Worm (Caenorhabditis elegans) whole organism, young adult: ENCODE results near the gene clec-10.

Experiments used
- B0261.1 ChIP-seq: sonication (generic microtip); optimal IDR thresholded peaks from 2 replicates; lab custom pipeline; 2016; ENCODE audit warnings: mild to moderate bottlenecking, missing genetic modification characterization, moderate library complexity, missing compliant biosample characterization
- C06A6.2 ChIP-seq: fragments of 200-800 bp; sonication (Bioruptor generic); conservative IDR thresholded peaks from 2 replicates; pipeline ENCODE4 v1.3.6; 2022; ENCODE audit warnings: missing genetic modification characterization, missing compliant biosample characterization
- F10E7.11 ChIP-seq: sonication (generic microtip); optimal IDR thresholded peaks from 2 replicates; lab custom pipeline; 2017; ENCODE audit warnings: mild to moderate bottlenecking, missing genetic modification characterization, moderate library complexity, missing compliant biosample characterization
- F23B12.7 ChIP-seq: sonication (generic microtip); optimal IDR thresholded peaks from 2 replicates; lab custom pipeline; 2017; ENCODE audit warnings: missing genetic modification characterization, mild to moderate bottlenecking, missing compliant biosample characterization, antibody characterized with exemption, moderate library complexity; ENCODE audit not compliant: insufficient read depth
- F33H1.4 ChIP-seq: fragments of 200-800 bp; sonication (Bioruptor generic); IDR thresholded peaks from 2 replicates; pipeline ENCODE4 v1.3.6; 2022; ENCODE audit warnings: missing genetic modification reagents, missing genetic modification characterization, missing compliant biosample characterization
- F37B4.10 ChIP-seq: fragments of 200-800 bp; sonication (Bioruptor generic); IDR thresholded peaks from 2 replicates; pipeline ENCODE4 v1.3.6; 2022; ENCODE audit warnings: missing genetic modification characterization, missing compliant biosample characterization
- F49E8.2 ChIP-seq: sonication (generic microtip); optimal IDR thresholded peaks from 3 replicates; lab custom pipeline; 2017; ENCODE audit warnings: missing genetic modification characterization, mild to moderate bottlenecking, missing compliant biosample characterization, antibody characterized with exemption, moderate library complexity; ENCODE audit not compliant: insufficient read depth
- F55B11.4 ChIP-seq: sonication (generic microtip); optimal IDR thresholded peaks from 2 replicates; lab custom pipeline; 2016; ENCODE audit warnings: missing compliant biosample characterization, missing genetic modification characterization, borderline replicate concordance; ENCODE audit not compliant: insufficient read depth
- atf-7 ChIP-seq: sonication (generic microtip); optimal IDR thresholded peaks from 2 replicates; lab custom pipeline; 2017; ENCODE audit warnings: mild to moderate bottlenecking, missing genetic modification characterization, missing compliant biosample characterization
- attf-6 ChIP-seq: fragments of 200-800 bp; sonication (Bioruptor generic); IDR thresholded peaks from 2 replicates; pipeline ENCODE4 v1.3.6; 2022; ENCODE audit warnings: missing genetic modification reagents, missing genetic modification characterization, missing compliant biosample characterization
- cebp-1 ChIP-seq, 2 experiments: fragments of 200-800 bp in 1 of 2; sonication (Bioruptor generic) in 1 of 2; sonication (generic microtip) in 1 of 2; IDR thresholded peaks in 1 of 2; optimal IDR thresholded peaks in 1 of 2; 2 replicates each; pipeline versions ENCODE4 v1.3.6 to Lab custom; 2017 to 2022; ENCODE audit warnings: missing compliant biosample characterization in 2 of 2, missing genetic modification characterization in 2 of 2, mild to moderate bottlenecking in 1 of 2, missing genetic modification reagents in 1 of 2, moderate library complexity in 1 of 2
- cebp-2 ChIP-seq: fragments of 200-800 bp; sonication (Bioruptor generic); IDR thresholded peaks from 2 replicates; pipeline ENCODE4 v1.3.6; 2022; ENCODE audit warnings: missing genetic modification characterization, missing compliant biosample characterization
- ceh-58 ChIP-seq: fragments of 200-800 bp; sonication (Bioruptor generic); IDR thresholded peaks from 2 replicates; pipeline ENCODE4 v1.3.6; 2022; ENCODE audit warnings: missing genetic modification characterization, missing compliant biosample characterization
- ceh-91 ChIP-seq: fragments of 200-800 bp; sonication (Bioruptor generic); IDR thresholded peaks from 2 replicates; pipeline ENCODE4 v1.3.6; 2022; ENCODE audit warnings: missing genetic modification reagents, missing genetic modification characterization, missing compliant biosample characterization
- dpl-1 ChIP-seq: fragments of 150-350 bp; optimal IDR thresholded peaks from 2 replicates; lab custom pipeline; 2014; ENCODE audit warnings: missing biosample characterization, missing genetic modification reagents, missing genetic modification characterization
- hlh-26 ChIP-seq: fragments of 200-800 bp; sonication (Bioruptor generic); conservative IDR thresholded peaks from 2 replicates; pipeline ENCODE4 v1.3.6; 2022; ENCODE audit warnings: missing genetic modification reagents, missing genetic modification characterization, missing compliant biosample characterization
- hmg-1.2 ChIP-seq: fragments of 200-800 bp; sonication (Bioruptor generic); IDR thresholded peaks from 2 replicates; pipeline ENCODE4 v1.3.6; 2022; ENCODE audit warnings: missing genetic modification reagents, missing genetic modification characterization, missing compliant biosample characterization
- lin-40 ChIP-seq: sonication (generic microtip); optimal IDR thresholded peaks from 2 replicates; lab custom pipeline; 2016; ENCODE audit warnings: missing genetic modification characterization, mild to moderate bottlenecking, missing compliant biosample characterization, missing genotype, missing genetic modification reagents
- lin-54 ChIP-seq: fragments of 200-800 bp; sonication (Bioruptor generic); optimal IDR thresholded peaks from 2 replicates; lab custom pipeline; 2018; ENCODE audit warnings: mild to moderate bottlenecking, missing genetic modification characterization, missing compliant biosample characterization
- lsl-1 ChIP-seq: fragments of 200-800 bp; sonication (Bioruptor generic); optimal IDR thresholded peaks from 2 replicates; lab custom pipeline; 2018; ENCODE audit warnings: mild to moderate bottlenecking, missing genetic modification characterization, moderate library complexity, missing compliant biosample characterization
- lsy-27 ChIP-seq: sonication (generic microtip); optimal IDR thresholded peaks from 2 replicates; lab custom pipeline; 2017; ENCODE audit warnings: missing genetic modification characterization, mild to moderate bottlenecking, missing compliant biosample characterization, antibody characterized with exemption, missing genotype, borderline replicate concordance; ENCODE audit not compliant: insufficient read depth
- nhr-80 ChIP-seq: sonication (generic microtip); optimal IDR thresholded peaks from 2 replicates; lab custom pipeline; 2016; ENCODE audit warnings: missing genetic modification characterization, missing compliant biosample characterization
- nhr-90 ChIP-seq: sonication (generic microtip); optimal IDR thresholded peaks from 2 replicates; lab custom pipeline; 2016; ENCODE audit warnings: missing genotype, mild to moderate bottlenecking, missing genetic modification characterization, missing compliant biosample characterization
- repo-1 ChIP-seq: sonication (generic microtip); optimal IDR thresholded peaks from 2 replicates; lab custom pipeline; 2017; ENCODE audit warnings: mild to moderate bottlenecking, missing genetic modification characterization, missing compliant biosample characterization
- sdz-38 ChIP-seq: sonication (generic microtip); optimal IDR thresholded peaks from 2 replicates; lab custom pipeline; 2016; ENCODE audit warnings: missing genotype, missing genetic modification characterization, missing compliant biosample characterization
- sea-2 ChIP-seq: fragments of 200-800 bp; sonication (Bioruptor generic); IDR thresholded peaks from 2 replicates; pipeline ENCODE4 v1.3.6; 2022; ENCODE audit warnings: missing genetic modification characterization, missing compliant biosample characterization
- snpc-1.3 ChIP-seq: sonication (generic microtip); optimal IDR thresholded peaks from 2 replicates; lab custom pipeline; 2017; ENCODE audit warnings: missing genetic modification characterization, mild to moderate bottlenecking, missing compliant biosample characterization, antibody characterized with exemption, moderate library complexity, missing genotype, missing genetic modification reagents; ENCODE audit not compliant: insufficient read depth
- snpc-4 ChIP-seq, 5 experiments: fragments of 150-350 bp in 1 of 5; sonication (generic microtip) in 4 of 5; optimal IDR thresholded peaks; 2 replicates each; lab custom pipeline; 2014 to 2018; ENCODE audit warnings: missing genetic modification characterization in 5 of 5, missing biosample characterization in 3 of 5, antibody characterized with exemption in 2 of 5, mild to moderate bottlenecking in 2 of 5, missing compliant biosample characterization in 2 of 5, missing genotype in 2 of 5, moderate library complexity in 2 of 5, missing genetic modification reagents in 1 of 5
- sptf-2 ChIP-seq: fragments of 200-800 bp; sonication (Bioruptor generic); optimal IDR thresholded peaks from 2 replicates; lab custom pipeline; 2018; ENCODE audit warnings: mild to moderate bottlenecking, missing genetic modification characterization, missing compliant biosample characterization
- unc-62 ChIP-seq: fragments of 150-350 bp; optimal IDR thresholded peaks from 2 replicates; lab custom pipeline; 2014; ENCODE audit warnings: missing biosample characterization, missing genetic modification reagents, missing genetic modification characterization

Gene clec-10

ce11 chrII:402435-402834 is at the start of gene clec-10:
TSS of gene clec-10 (plus strand) at chrII:402678.
- no peak for TF ChIP-seq ceh-91 (GFP tag; lab: Robert Waterston, UW)
- TF ChIP-seq lin-54 (GFP tag; lab: Kevin White, UChicago): no peak
- TF ChIP-seq nhr-80 (tag; lab: Kevin White, UChicago): peak; percentile 35

ce11 chrII:354494-354893 is 48.0 kb upstream of the clec-10 start:
- TF ChIP-seq snpc-4 (GFP tag; optimal IDR thresholded peaks at IDR 0.05; lab: Kevin White, UChicago) (no peak), snpc-4 (tag; optimal IDR thresholded peaks at IDR 0.05; lab: Kevin White, UChicago) (no peak), nhr-80 (tag; lab: Kevin White, UChicago) (no peak), F49E8.2 (tag; lab: Kevin White, UChicago) (no peak), repo-1 (tag; lab: Kevin White, UChicago) (no peak), atf-7 (tag; lab: Kevin White, UChicago) (no peak), hmg-1.2 (GFP tag; lab: Robert Waterston, UW) (no peak), unc-62 (GFP tag; lab: Kevin White, UChicago) (no peak), sea-2 (GFP tag; lab: Robert Waterston, UW) (no peak), B0261.1 (no peak)

DNA sequence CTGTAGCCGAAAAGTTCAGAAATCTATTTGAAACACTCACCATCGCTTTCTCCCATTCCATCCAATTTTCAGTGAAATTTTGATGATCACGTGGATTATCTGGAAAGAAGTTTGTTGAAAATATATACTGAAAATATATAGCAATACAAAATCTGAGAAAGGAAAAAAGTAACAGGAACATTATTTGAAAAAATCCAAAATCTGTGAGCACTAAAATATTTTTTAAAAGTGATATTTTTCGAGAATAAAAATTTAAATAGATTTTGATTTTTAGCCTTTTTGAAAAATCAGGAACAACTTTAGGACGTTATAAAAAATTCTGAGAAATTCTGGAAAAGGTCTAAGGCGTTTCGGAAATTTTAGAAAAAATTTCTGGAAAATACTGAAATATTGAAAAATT is 45.5 kb upstream of the clec-10 start, which contains the start of gene dmsr-4:
TSS of gene dmsr-4 (minus strand) at position 101 of the 400 bp plus-strand sequence.
- no peak for TF ChIP-seq cebp-1 (GFP tag; IDR thresholded peaks at IDR 0.05; lab: Robert Waterston, UW)
- TF ChIP-seq cebp-1 (tag; optimal IDR thresholded peaks at IDR 0.05; lab: Kevin White, UChicago): no peak
- no peak for TF ChIP-seq F37B4.10
- TF ChIP-seq hmg-1.2 (GFP tag; lab: Robert Waterston, UW): no peak
- no peak for TF ChIP-seq lin-54 (GFP tag; lab: Kevin White, UChicago)
- no peak for TF ChIP-seq hlh-26 (GFP tag; lab: Robert Waterston, UW)
- TF ChIP-seq attf-6 (GFP tag; lab: Robert Waterston, UW): no peak
- no peak for TF ChIP-seq F10E7.11 (tag; lab: Kevin White, UChicago)
- no peak for TF ChIP-seq F55B11.4 (tag; lab: Kevin White, UChicago)
- no peak for TF ChIP-seq F33H1.4
- no peak for TF ChIP-seq cebp-2 (GFP tag; lab: Robert Waterston, UW)
- TF ChIP-seq lsl-1 (GFP tag; lab: Kevin White, UChicago): no peak
- TF ChIP-seq, all 124 proteins: peak for 0

- no peak for TF ChIP-seq sptf-2
- no peak for TF ChIP-seq snpc-1.3 (tag; lab: Kevin White, UChicago)
- no peak for TF ChIP-seq lsy-27 (tag; lab: Kevin White, UChicago)
- TF ChIP-seq atf-7 (tag; lab: Kevin White, UChicago): no peak
- no peak for TF ChIP-seq hmg-1.2 (GFP tag; lab: Robert Waterston, UW)
- no peak for TF ChIP-seq sea-2 (GFP tag; lab: Robert Waterston, UW)
- TF ChIP-seq nhr-90 (tag; lab: Kevin White, UChicago): no peak
- TF ChIP-seq C06A6.2: no peak
- TF ChIP-seq, all 124 proteins: peak for 0
These were observed 35.0 kb upstream of the clec-10 start, which contains the start of gene ptr-3 for ce11 chrII:367455-367854. TSS of gene ptr-3 (minus strand) at chrII:367555.

DNA sequence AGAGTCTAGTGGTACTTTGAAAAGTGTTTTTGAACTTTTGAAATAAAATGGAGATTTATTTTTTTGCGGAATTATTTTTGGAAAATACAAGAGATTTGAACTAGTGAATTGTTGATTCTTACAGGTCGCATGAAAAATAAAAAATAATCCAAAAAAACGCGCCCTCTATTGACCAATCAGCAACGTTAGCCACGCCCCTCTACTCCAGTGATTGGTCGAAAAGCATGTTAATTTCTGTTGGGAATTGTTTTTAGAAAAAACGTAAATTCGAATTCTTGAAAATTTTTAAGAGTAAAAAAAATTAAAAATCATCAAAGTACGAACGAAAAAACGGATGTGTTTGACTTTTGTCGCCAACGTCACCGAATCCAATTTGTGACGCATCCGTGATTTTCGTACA is 32.1 kb upstream of the clec-10 start:
- TF ChIP-seq sdz-38 (no peak), F37B4.10 (no peak), ceh-58 (no peak), sea-2 (GFP tag; lab: Robert Waterston, UW) (no peak), cebp-2 (GFP tag; lab: Robert Waterston, UW) (no peak), F23B12.7 (tag; lab: Kevin White, UChicago) (no peak), dpl-1 (GFP tag; lab: Kevin White, UChicago) (no peak), lin-40 (no peak)
